Fruit fly (Drosophila melanogaster) whole organism, wandering third instar larva: ENCODE results near the gene mthl14.

ENCODE experiments used
- Abd-B ChIP-seq: fragments of >200 bp; optimal IDR thresholded peaks from 2 replicates; lab custom pipeline; 2017; ENCODE audit warnings: missing biosample characterization, missing genetic modification characterization
- CG32264 ChIP-seq: fragments of 200-800 bp; sonication (Bioruptor generic); optimal IDR thresholded peaks from 2 replicates; lab custom pipeline; 2016; ENCODE audit warnings: missing biosample characterization, missing genetic modification characterization
- CrebA ChIP-seq: fragments of 200-800 bp; sonication (Bioruptor generic); optimal IDR thresholded peaks from 2 replicates; lab custom pipeline; 2016; ENCODE audit warnings: missing biosample characterization, mild to moderate bottlenecking, missing genetic modification characterization, borderline replicate concordance
- Dfd ChIP-seq: fragments of >200 bp; optimal IDR thresholded peaks from 2 replicates; lab custom pipeline; 2017; ENCODE audit warnings: missing biosample characterization, missing genetic modification characterization
- Dif ChIP-seq: fragments of 200-275, 200-300 bp; sonication (Bioruptor generic); optimal IDR thresholded peaks from 2 replicates; lab custom pipeline; 2018; ENCODE audit warnings: missing biosample characterization, missing genetic modification characterization; ENCODE audit not compliant: partially characterized antibody
- GATAd ChIP-seq: sonication (Bioruptor generic); optimal IDR thresholded peaks from 2 replicates; lab custom pipeline; 2016; ENCODE audit warnings: missing biosample characterization, missing genetic modification characterization
- HLH106 ChIP-seq: fragments of 200-800 bp; optimal IDR thresholded peaks from 3 replicates; lab custom pipeline; 2019; ENCODE audit warnings: missing biosample characterization, mild to moderate bottlenecking, missing genetic modification characterization, moderate library complexity
- Hr83 ChIP-seq: fragments of 200-300 bp; sonication (Bioruptor generic); optimal IDR thresholded peaks from 2 replicates; lab custom pipeline; 2016; ENCODE audit warnings: missing biosample characterization, mild to moderate bottlenecking, missing genetic modification characterization, moderate library complexity; ENCODE audit not compliant: poor library complexity, severe bottlenecking
- Mio ChIP-seq: sonication (Bioruptor generic); optimal IDR thresholded peaks from 2 replicates; lab custom pipeline; 2016; ENCODE audit warnings: missing biosample characterization, missing genetic modification characterization
- Myc ChIP-seq: fragments of >200 bp; optimal IDR thresholded peaks from 2 replicates; lab custom pipeline; 2017
- N ChIP-seq: fragments of >200 bp; optimal IDR thresholded peaks from 2 replicates; lab custom pipeline; 2018; ENCODE audit warnings: missing biosample characterization, missing external identifiers, missing genetic modification characterization
- OdsH ChIP-seq: fragments of 200-800 bp; sonication (Bioruptor generic); optimal IDR thresholded peaks from 2 replicates; lab custom pipeline; 2016; ENCODE audit warnings: missing biosample characterization, mild to moderate bottlenecking, missing genetic modification characterization
- Rel ChIP-seq, 2 experiments: fragments of 200-800 bp; sonication (Bioruptor generic) in 1 of 2; optimal IDR thresholded peaks; 2 replicates in 1 of 2; 3 replicates in 1 of 2; lab custom pipeline; 2016 to 2019; ENCODE audit warnings: mild to moderate bottlenecking in 2 of 2, missing biosample characterization in 2 of 2, missing genetic modification characterization in 2 of 2, moderate library complexity in 1 of 2
- Sp1 ChIP-seq: fragments of 200-800 bp; sonication (Bioruptor generic); optimal IDR thresholded peaks from 3 replicates; lab custom pipeline; 2019; ENCODE audit warnings: missing biosample characterization, mild to moderate bottlenecking, missing genetic modification characterization, moderate library complexity
- br ChIP-seq: fragments of 200-800 bp; sonication (Bioruptor generic); optimal IDR thresholded peaks from 2 replicates; lab custom pipeline; 2016; ENCODE audit warnings: missing biosample characterization, missing genetic modification characterization
- brk ChIP-seq: fragments of 200-800 bp; sonication (Bioruptor generic); optimal IDR thresholded peaks from 2 replicates; lab custom pipeline; 2016; ENCODE audit warnings: missing biosample characterization, mild to moderate bottlenecking, missing genetic modification characterization
- dmrt93B ChIP-seq: fragments of 200-800 bp; sonication (Bioruptor generic); optimal IDR thresholded peaks from 2 replicates; lab custom pipeline; 2018; ENCODE audit warnings: missing biosample characterization, mild to moderate bottlenecking, missing genetic modification characterization
- dsf ChIP-seq: sonication (Bioruptor generic); optimal IDR thresholded peaks from 2 replicates; lab custom pipeline; 2016; ENCODE audit warnings: missing biosample characterization, missing genetic modification characterization, borderline replicate concordance
- ey ChIP-seq: fragments of 200-800 bp; sonication (Bioruptor generic); optimal IDR thresholded peaks from 2 replicates; lab custom pipeline; 2016; ENCODE audit warnings: missing biosample characterization, missing genetic modification characterization
- fru ChIP-seq: fragments of 200-800 bp; sonication (Bioruptor generic); optimal IDR thresholded peaks from 3 replicates; lab custom pipeline; 2016; ENCODE audit warnings: missing biosample characterization, mild to moderate bottlenecking, missing genetic modification characterization
- h ChIP-seq: fragments of 200-800 bp; sonication (Bioruptor generic); optimal IDR thresholded peaks from 3 replicates; lab custom pipeline; 2016; ENCODE audit warnings: missing biosample characterization, mild to moderate bottlenecking, missing genetic modification characterization
- jim ChIP-seq: fragments of 175-275, 200-325 bp; sonication (Bioruptor generic); optimal IDR thresholded peaks from 2 replicates; lab custom pipeline; 2016; ENCODE audit warnings: missing biosample characterization, mild to moderate bottlenecking, missing genetic modification characterization
- pan ChIP-seq: fragments of >200 bp; optimal IDR thresholded peaks from 2 replicates; lab custom pipeline; 2017
- psq ChIP-seq: fragments of 200-800 bp; sonication (Bioruptor generic); optimal IDR thresholded peaks from 3 replicates; lab custom pipeline; 2017; ENCODE audit warnings: missing biosample characterization, mild to moderate bottlenecking, missing genetic modification characterization, moderate library complexity
- sage ChIP-seq: fragments of 200-800 bp; sonication (Bioruptor generic); optimal IDR thresholded peaks from 2 replicates; lab custom pipeline; 2016; ENCODE audit warnings: missing biosample characterization, mild to moderate bottlenecking, missing genetic modification characterization
- sv ChIP-seq: fragments of 200-800 bp; sonication (Bioruptor generic); optimal IDR thresholded peaks from 3 replicates; lab custom pipeline; 2016; ENCODE audit warnings: missing biosample characterization, missing genetic modification characterization
- usp ChIP-seq: fragments of >200 bp; optimal IDR thresholded peaks from 2 replicates; lab custom pipeline; 2017; ENCODE audit warnings: missing biosample characterization, missing genetic modification characterization
- woc ChIP-seq: sonication (Bioruptor generic); optimal IDR thresholded peaks from 2 replicates; lab custom pipeline; 2016; ENCODE audit warnings: missing biosample characterization, mild to moderate bottlenecking, missing genetic modification characterization

mthl14 gene

DNA sequence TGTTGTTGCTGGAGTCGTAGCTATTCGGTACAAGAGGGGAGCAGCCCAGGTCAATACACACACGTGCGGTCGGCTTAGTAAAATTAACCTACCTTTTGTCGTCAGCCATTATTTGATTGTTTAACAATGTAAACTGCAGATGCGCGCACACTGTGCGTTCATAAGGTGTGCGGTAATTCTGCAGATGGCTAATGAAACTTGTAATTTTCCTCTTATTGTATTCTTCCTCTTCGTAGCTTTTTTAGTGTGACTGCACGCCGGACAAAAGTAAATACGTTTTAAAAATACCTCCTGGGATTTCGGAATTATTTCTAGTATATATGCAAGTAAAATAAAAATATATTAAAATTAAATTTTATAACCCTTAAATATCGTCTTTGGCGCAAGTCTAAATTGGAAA is 36.1 kb upstream of the mthl14 start, which contains the start of gene Prp4k:
TSS of gene Prp4k (minus strand) at position 258 of the 400 bp plus-strand sequence.
- TF ChIP-seq Dif (GFP tag; lab: Kevin White, UChicago) = no peak
- no peak for TF ChIP-seq Rel (GFP tag; optimal IDR thresholded peaks at IDR 0.05; lab: Kevin White, UChicago)
- TF ChIP-seq Rel (tag; optimal IDR thresholded peaks at IDR 0.05; lab: Kevin White, UChicago) = peak; percentile 30
- TF ChIP-seq psq (GFP tag; lab: Kevin White, UChicago) = peak; percentile 21
- TF ChIP-seq dsf (GFP tag; lab: Kevin White, UChicago) = no peak

- TF ChIP-seq sage (GFP tag; lab: Kevin White, UChicago) (no peak), Dif (GFP tag; lab: Kevin White, UChicago) (no peak), Myc (lab: Kevin White, UChicago) (no peak), ey (GFP tag; lab: Kevin White, UChicago) (no peak), Sp1 (GFP tag; lab: Kevin White, UChicago) (no peak)
These were observed 34.8 kb upstream of the mthl14 start, which contains the start of the genes thoc7 and Dis3l2 for dm6 chr3L:212520-212919. TSS of gene thoc7 (minus strand) at chr3L:212687. TSS of gene Dis3l2 (plus strand) at chr3L:212709.

DNA sequence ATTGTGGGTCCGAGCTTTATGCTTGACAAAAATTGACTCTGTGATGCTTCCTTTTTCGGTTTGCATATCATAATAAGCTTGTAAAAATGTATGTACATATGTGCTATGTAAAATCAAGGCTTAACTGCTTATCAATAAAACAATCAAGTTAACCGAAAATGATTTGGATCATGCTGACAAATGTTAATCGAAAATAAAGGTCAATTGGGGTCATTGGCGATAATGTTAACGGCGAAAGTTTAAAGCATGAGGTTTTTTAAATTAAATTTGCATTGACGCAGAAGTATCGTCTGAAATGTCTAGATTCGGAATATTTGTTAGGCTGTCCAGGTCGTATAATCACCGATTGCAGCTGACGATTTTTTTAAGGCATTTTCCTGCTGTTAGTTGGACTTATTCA is 31.0 kb upstream of the mthl14 start, which contains the start of gene Kaz1-ORFB:
TSS of gene Kaz1-ORFB (plus strand) at position 301 of the 400 bp plus-strand sequence.
- TF ChIP-seq sv (GFP tag; lab: Kevin White, UChicago) = no peak
- no peak for TF ChIP-seq psq (GFP tag; lab: Kevin White, UChicago)
- no peak for TF ChIP-seq N (GFP tag; lab: Kevin White, UChicago)
- no peak for TF ChIP-seq fru
- no peak for TF ChIP-seq br (GFP tag; lab: Kevin White, UChicago)
- TF ChIP-seq Sp1 (GFP tag; lab: Kevin White, UChicago) = no peak
- TF ChIP-seq usp = no peak
- no peak for TF ChIP-seq Dif (GFP tag; lab: Kevin White, UChicago)
- no peak for TF ChIP-seq CrebA (GFP tag; lab: Kevin White, UChicago)
- no peak for TF ChIP-seq Myc (lab: Kevin White, UChicago)
- TF ChIP-seq dsf (GFP tag; lab: Kevin White, UChicago) = no peak
- no peak for TF ChIP-seq brk
- TF ChIP-seq GATAd = no peak
- no peak for TF ChIP-seq jim
- TF ChIP-seq pan = no peak
- TF ChIP-seq Hr83 (GFP tag; lab: Kevin White, UChicago) = no peak
- TF ChIP-seq Abd-B (GFP tag; lab: Kevin White, UChicago) = no peak
- TF ChIP-seq ey (GFP tag; lab: Kevin White, UChicago) = no peak
- TF ChIP-seq, all 38 proteins: peak for 0

dm6 chr3L:217480-218118 is 29.7 kb upstream of the mthl14 start, which contains the start of gene CG13877:
TSS of gene CG13877 (plus strand) at chr3L:218068.
- TF ChIP-seq dsf (GFP tag; lab: Kevin White, UChicago) (no peak), OdsH (GFP tag; lab: Kevin White, UChicago) (no peak), Dfd (GFP tag; lab: Kevin White, UChicago) (no peak), jim (no peak), pan (no peak), Mio (no peak), psq (GFP tag; lab: Kevin White, UChicago) (no peak), h (no peak), CG32264 (GFP tag; lab: Kevin White, UChicago) (no peak), usp (no peak), Hr83 (GFP tag; lab: Kevin White, UChicago) (no peak), GATAd (no peak), Rel (GFP tag; optimal IDR thresholded peaks at IDR 0.05; lab: Kevin White, UChicago) (no peak), Rel (tag; optimal IDR thresholded peaks at IDR 0.05; lab: Kevin White, UChicago) (no peak), Dif (GFP tag; lab: Kevin White, UChicago) (no peak), dmrt93B (GFP tag; lab: Kevin White, UChicago) (no peak), woc (GFP tag; lab: Kevin White, UChicago) (no peak), br (GFP tag; lab: Kevin White, UChicago) (no peak), Myc (lab: Kevin White, UChicago) (no peak), HLH106 (tag; lab: Kevin White, UChicago) (no peak), CrebA (GFP tag; lab: Kevin White, UChicago) (no peak)
